Fruit fly (Drosophila melanogaster) whole organism, wandering third instar larva: ENCODE data around the gene CG4783.

Experiments used
- Dfd ChIP-seq: fragments of >200 bp; optimal IDR thresholded peaks from 2 replicates; lab custom pipeline; 2017; ENCODE audit warnings: missing biosample characterization, missing genetic modification characterization
- GATAd ChIP-seq: sonication (Bioruptor generic); optimal IDR thresholded peaks from 2 replicates; lab custom pipeline; 2016; ENCODE audit warnings: missing biosample characterization, missing genetic modification characterization
- HLH106 ChIP-seq: fragments of 200-800 bp; optimal IDR thresholded peaks from 3 replicates; lab custom pipeline; 2019; ENCODE audit warnings: missing biosample characterization, mild to moderate bottlenecking, missing genetic modification characterization, moderate library complexity
- Hr78 ChIP-seq: fragments of >200 bp; optimal IDR thresholded peaks from 2 replicates; lab custom pipeline; 2017; ENCODE audit warnings: missing biosample characterization, missing genetic modification characterization
- Hr83 ChIP-seq: fragments of 200-300 bp; sonication (Bioruptor generic); optimal IDR thresholded peaks from 2 replicates; lab custom pipeline; 2016; ENCODE audit warnings: missing biosample characterization, mild to moderate bottlenecking, missing genetic modification characterization, moderate library complexity; ENCODE audit not compliant: poor library complexity, severe bottlenecking
- foxo ChIP-seq, 2 experiments: fragments of 200-800 bp; sonication (Bioruptor generic); optimal IDR thresholded peaks; 2 replicates in 1 of 2; 3 replicates in 1 of 2; lab custom pipeline; 2016 to 2017; ENCODE audit warnings: missing biosample characterization in 2 of 2, missing genetic modification characterization in 2 of 2
- h ChIP-seq: fragments of 200-800 bp; sonication (Bioruptor generic); optimal IDR thresholded peaks from 3 replicates; lab custom pipeline; 2016; ENCODE audit warnings: missing biosample characterization, mild to moderate bottlenecking, missing genetic modification characterization
- jim ChIP-seq: fragments of 175-275, 200-325 bp; sonication (Bioruptor generic); optimal IDR thresholded peaks from 2 replicates; lab custom pipeline; 2016; ENCODE audit warnings: missing biosample characterization, mild to moderate bottlenecking, missing genetic modification characterization
- pan ChIP-seq: fragments of >200 bp; optimal IDR thresholded peaks from 2 replicates; lab custom pipeline; 2017
- psq ChIP-seq: fragments of 200-800 bp; sonication (Bioruptor generic); optimal IDR thresholded peaks from 3 replicates; lab custom pipeline; 2017; ENCODE audit warnings: missing biosample characterization, mild to moderate bottlenecking, missing genetic modification characterization, moderate library complexity
- usp ChIP-seq: fragments of >200 bp; optimal IDR thresholded peaks from 2 replicates; lab custom pipeline; 2017; ENCODE audit warnings: missing biosample characterization, missing genetic modification characterization

- TF ChIP-seq foxo (GFP tag; optimal IDR thresholded peaks at IDR 0.05; lab: Kevin White, UChicago): no peak
- TF ChIP-seq Hr78: no peak
- TF ChIP-seq HLH106: no peak
- no peak for TF ChIP-seq usp (GFP tag; lab: Kevin White, UChicago)
- no peak for TF ChIP-seq GATAd (GFP tag; lab: Kevin White, UChicago)
- no peak for TF ChIP-seq pan (lab: Kevin White, UChicago)
- TF ChIP-seq Hr83 (GFP tag; lab: Kevin White, UChicago): no peak
- no peak for TF ChIP-seq psq (GFP tag; lab: Kevin White, UChicago)
- no peak for TF ChIP-seq jim (GFP tag; lab: Kevin White, UChicago)
- no peak for TF ChIP-seq h (GFP tag; lab: Kevin White, UChicago)
- no peak for TF ChIP-seq Dfd
Observed at dm6 chr3R:19997526-19998070, 49.4 kb downstream of the CG4783 start.
